Worm (Caenorhabditis elegans): ENCODE data around the gene atg-9.

atg-9 gene

DNA sequence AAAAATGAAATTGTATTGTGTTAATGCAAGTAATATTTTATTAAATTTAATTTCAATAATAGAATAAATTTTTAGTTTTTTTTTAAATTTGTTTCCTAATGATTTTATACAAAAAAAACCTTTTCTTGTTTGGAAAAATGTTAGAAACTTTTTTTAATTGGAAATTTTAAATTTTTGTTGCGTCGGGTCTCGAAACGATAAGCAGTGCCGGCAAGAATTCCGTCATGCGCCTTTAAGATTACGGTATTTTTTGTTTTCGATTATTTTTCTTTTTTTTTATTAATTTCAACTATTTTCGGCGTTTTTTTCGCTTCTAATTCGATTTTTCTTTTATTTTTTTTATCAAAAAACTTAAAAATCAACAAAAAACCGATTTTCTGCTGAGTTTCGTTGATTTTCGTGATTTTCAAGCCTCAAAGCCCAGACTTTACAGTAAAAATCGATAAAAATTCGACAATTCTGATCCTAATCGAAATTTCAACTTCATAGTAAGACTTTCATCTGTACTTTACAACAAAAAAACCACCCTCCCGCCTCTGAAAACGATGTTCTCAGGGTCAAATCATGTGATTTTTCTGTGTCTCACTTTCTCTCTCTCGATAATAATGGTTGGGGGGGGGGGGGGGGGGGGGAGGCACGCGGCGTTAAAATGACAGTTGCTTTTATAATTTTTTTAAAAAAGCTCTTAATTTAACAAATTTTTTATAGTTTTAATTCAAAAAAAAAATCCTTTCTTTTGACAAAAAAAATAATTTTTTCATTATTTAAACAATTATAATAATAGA lies 1.4 kb upstream of the atg-9 start:
- TF ChIP-seq flt-1 (GFP tag; IDR thresholded peaks at IDR 0.05) (no peak), tbx-37 (GFP tag; conservative IDR thresholded peaks at IDR 0.05) (no peak), pes-1 (GFP tag; IDR thresholded peaks at IDR 0.05) (no peak), ama-1 (optimal IDR thresholded peaks at IDR 0.05) (no peak), ets-7 (tag; optimal IDR thresholded peaks at IDR 0.05) (no peak), sea-1 (GFP tag; conservative IDR thresholded peaks at IDR 0.05) (no peak), ceh-36 (tag; optimal IDR thresholded peaks at IDR 0.05) (no peak), aly-1 (tag; optimal IDR thresholded peaks at IDR 0.05) (no peak), tra-4 (tag; optimal IDR thresholded peaks at IDR 0.05) (no peak), tbx-11 (GFP tag; IDR thresholded peaks at IDR 0.05) (no peak), hnd-1 (tag; optimal IDR thresholded peaks at IDR 0.05) (no peak), ceh-13 (GFP tag; optimal IDR thresholded peaks at IDR 0.05) (no peak), B0310.2 (tag; optimal IDR thresholded peaks at IDR 0.05) (no peak), scrt-1 (GFP tag; IDR thresholded peaks at IDR 0.05) (no peak), hmg-4 (GFP tag; optimal IDR thresholded peaks at IDR 0.05) (no peak), F13C5.2 (tag; optimal IDR thresholded peaks at IDR 0.05) (no peak), hmbx-1 (tag; optimal IDR thresholded peaks at IDR 0.05) (no peak)

DNA sequence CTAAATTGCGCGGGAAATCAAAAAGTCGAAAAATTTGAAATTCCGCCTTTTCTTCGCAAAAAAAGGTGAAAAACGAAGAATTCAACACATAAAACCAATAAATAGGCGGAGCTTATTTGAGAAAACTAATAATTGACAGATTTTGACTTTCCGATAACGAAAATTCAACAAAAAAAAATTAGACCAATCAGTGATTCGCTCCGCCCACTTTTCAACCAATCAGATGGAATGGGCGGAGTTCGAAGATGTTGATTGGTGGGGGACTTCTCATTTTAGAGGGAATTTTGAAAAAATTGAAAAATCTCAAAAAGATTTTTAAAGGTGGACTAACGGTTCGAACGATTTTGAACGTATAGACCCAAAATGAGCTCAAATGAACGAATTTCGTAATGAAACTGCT lies 1.6 kb downstream of the atg-9 start:
- TF ChIP-seq pes-1 (GFP tag; IDR thresholded peaks at IDR 0.05): no peak
- no peak for TF ChIP-seq flt-1 (GFP tag; IDR thresholded peaks at IDR 0.05)
- TF ChIP-seq scrt-1 (GFP tag; IDR thresholded peaks at IDR 0.05): no peak
- no peak for TF ChIP-seq F13C5.2 (tag; optimal IDR thresholded peaks at IDR 0.05)
- TF ChIP-seq tra-4 (tag; optimal IDR thresholded peaks at IDR 0.05): no peak
- TF ChIP-seq tbx-37 (GFP tag; conservative IDR thresholded peaks at IDR 0.05): no peak
- TF ChIP-seq sea-1 (GFP tag; conservative IDR thresholded peaks at IDR 0.05): no peak
- TF ChIP-seq hmbx-1 (tag; optimal IDR thresholded peaks at IDR 0.05): no peak

DNA sequence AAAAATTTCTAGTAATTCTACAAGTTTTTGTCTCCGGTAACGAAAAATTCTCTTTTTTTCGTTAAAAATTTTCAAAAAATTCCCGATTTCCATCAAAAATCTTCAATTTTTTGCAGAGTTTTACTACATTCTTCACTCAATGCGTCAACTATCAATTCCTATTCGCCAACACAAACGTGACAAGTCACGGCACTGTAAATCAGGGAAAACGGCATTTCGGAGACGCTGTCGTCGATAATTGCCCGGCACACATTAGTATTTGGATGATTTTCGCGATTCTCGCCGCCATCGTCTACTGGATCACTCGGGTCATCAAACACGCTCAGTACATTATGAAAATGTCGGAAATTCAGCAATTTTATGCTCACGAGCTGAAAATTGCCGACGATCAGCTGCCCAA lies 2.6 kb downstream of the atg-9 start:
- TF ChIP-seq flt-1 (GFP tag; IDR thresholded peaks at IDR 0.05): no peak
- no peak for TF ChIP-seq ceh-13 (GFP tag; optimal IDR thresholded peaks at IDR 0.05)
- no peak for TF ChIP-seq ceh-36 (tag; optimal IDR thresholded peaks at IDR 0.05)
- no peak for TF ChIP-seq B0310.2 (tag; optimal IDR thresholded peaks at IDR 0.05)
- no peak for TF ChIP-seq scrt-1 (GFP tag; IDR thresholded peaks at IDR 0.05)
- TF ChIP-seq tra-4 (tag; optimal IDR thresholded peaks at IDR 0.05): no peak
- TF ChIP-seq aly-1 (tag; optimal IDR thresholded peaks at IDR 0.05): no peak
- TF ChIP-seq tbx-11 (GFP tag; IDR thresholded peaks at IDR 0.05): no peak
- no peak for TF ChIP-seq tbx-37 (GFP tag; conservative IDR thresholded peaks at IDR 0.05)
- no peak for TF ChIP-seq F13C5.2 (tag; optimal IDR thresholded peaks at IDR 0.05)
- no peak for TF ChIP-seq sea-1 (GFP tag; conservative IDR thresholded peaks at IDR 0.05)
- no peak for TF ChIP-seq ets-7 (tag; optimal IDR thresholded peaks at IDR 0.05)
- no peak for TF ChIP-seq ama-1 (optimal IDR thresholded peaks at IDR 0.05)
- no peak for TF ChIP-seq hnd-1 (tag; optimal IDR thresholded peaks at IDR 0.05)
- no peak for TF ChIP-seq hmg-4 (GFP tag; optimal IDR thresholded peaks at IDR 0.05)

- TF ChIP-seq aly-1 (tag; optimal IDR thresholded peaks at IDR 0.05) (no peak), tbx-37 (GFP tag; conservative IDR thresholded peaks at IDR 0.05) (no peak), tra-4 (tag; optimal IDR thresholded peaks at IDR 0.05) (no peak), sea-1 (GFP tag; conservative IDR thresholded peaks at IDR 0.05) (no peak), ceh-13 (GFP tag; optimal IDR thresholded peaks at IDR 0.05) (no peak), hmg-4 (GFP tag; optimal IDR thresholded peaks at IDR 0.05) (no peak), ama-1 (optimal IDR thresholded peaks at IDR 0.05) (no peak), tbx-11 (GFP tag; IDR thresholded peaks at IDR 0.05) (no peak), hnd-1 (tag; optimal IDR thresholded peaks at IDR 0.05) (no peak), hmbx-1 (tag; optimal IDR thresholded peaks at IDR 0.05) (no peak)
Observed at ce11 chrV:356959-357702, 7.9 kb downstream of the atg-9 start.

ce11 chrV:358473-358872 lies 9.3 kb downstream of the atg-9 start:
- no peak for TF ChIP-seq F13C5.2 (tag; optimal IDR thresholded peaks at IDR 0.05)
- no peak for TF ChIP-seq pes-1 (GFP tag; IDR thresholded peaks at IDR 0.05)
- no peak for TF ChIP-seq tbx-37 (GFP tag; conservative IDR thresholded peaks at IDR 0.05)
- no peak for TF ChIP-seq ets-7 (tag; optimal IDR thresholded peaks at IDR 0.05)
- no peak for TF ChIP-seq scrt-1 (GFP tag; IDR thresholded peaks at IDR 0.05)
- TF ChIP-seq hmbx-1 (tag; optimal IDR thresholded peaks at IDR 0.05): no peak
- TF ChIP-seq B0310.2 (tag; optimal IDR thresholded peaks at IDR 0.05): no peak
- no peak for TF ChIP-seq flt-1 (GFP tag; IDR thresholded peaks at IDR 0.05)
- TF ChIP-seq ama-1 (optimal IDR thresholded peaks at IDR 0.05): no peak
- TF ChIP-seq tbx-11 (GFP tag; IDR thresholded peaks at IDR 0.05): no peak
- TF ChIP-seq hmg-4 (GFP tag; optimal IDR thresholded peaks at IDR 0.05): no peak

DNA sequence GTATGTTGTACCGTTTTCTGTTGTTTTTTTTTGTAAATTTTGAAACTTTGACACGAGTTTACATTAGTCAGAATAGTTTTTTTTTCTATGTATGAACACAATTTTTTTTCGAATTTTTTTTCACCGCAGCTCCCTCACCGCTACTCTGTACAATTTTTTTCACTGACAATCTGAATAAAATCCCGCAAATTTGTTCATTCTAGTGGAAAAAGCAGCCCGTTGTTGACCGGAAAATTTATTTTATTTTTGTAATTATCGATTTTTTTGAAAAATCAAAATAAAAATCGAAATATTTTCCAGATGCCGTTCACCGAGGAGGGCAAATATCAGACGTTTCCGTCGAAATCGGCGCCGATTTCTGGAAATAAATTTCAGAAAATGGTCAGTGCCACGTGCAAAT lies 10.3 kb downstream of the atg-9 start, which contains the start of gene T22H9.1:
T22H9.1 (plus strand) TSS at position 301 of the 400 bp plus-strand sequence.
- no peak for TF ChIP-seq B0310.2 (tag; optimal IDR thresholded peaks at IDR 0.05)
- TF ChIP-seq hmg-4 (GFP tag; optimal IDR thresholded peaks at IDR 0.05): no peak
- no peak for TF ChIP-seq flt-1 (GFP tag; IDR thresholded peaks at IDR 0.05)
- TF ChIP-seq pes-1 (GFP tag; IDR thresholded peaks at IDR 0.05): no peak
- no peak for TF ChIP-seq F13C5.2 (tag; optimal IDR thresholded peaks at IDR 0.05)
- no peak for TF ChIP-seq ets-7 (tag; optimal IDR thresholded peaks at IDR 0.05)
- TF ChIP-seq hmbx-1 (tag; optimal IDR thresholded peaks at IDR 0.05): no peak

DNA sequence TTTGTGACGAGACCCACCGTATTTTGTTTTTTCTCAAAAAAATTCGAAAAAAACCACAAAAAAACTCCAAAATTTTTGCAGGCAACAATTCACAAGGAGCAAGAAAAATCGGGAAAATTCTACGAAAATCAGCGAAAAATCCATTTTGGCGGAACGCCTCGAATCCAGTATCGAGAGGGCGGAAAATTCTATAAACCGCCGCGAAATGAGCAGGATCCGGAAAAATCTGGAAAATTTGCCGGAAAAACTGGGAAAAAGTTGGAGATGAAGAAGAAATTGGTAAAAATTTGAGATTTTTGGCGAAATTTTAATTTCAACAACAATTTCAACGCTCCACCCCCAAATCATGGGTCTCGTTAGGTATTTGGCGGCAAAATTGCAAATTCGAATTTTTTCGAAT lies 10.9 kb downstream of the atg-9 start:
- TF ChIP-seq hmg-4 (GFP tag; optimal IDR thresholded peaks at IDR 0.05) (no peak), tbx-11 (GFP tag; IDR thresholded peaks at IDR 0.05) (no peak), tbx-37 (GFP tag; conservative IDR thresholded peaks at IDR 0.05) (no peak), tra-4 (tag; optimal IDR thresholded peaks at IDR 0.05) (no peak), B0310.2 (tag; optimal IDR thresholded peaks at IDR 0.05) (no peak), flt-1 (GFP tag; IDR thresholded peaks at IDR 0.05) (no peak), pes-1 (GFP tag; IDR thresholded peaks at IDR 0.05) (no peak), ceh-36 (tag; optimal IDR thresholded peaks at IDR 0.05) (no peak), ama-1 (optimal IDR thresholded peaks at IDR 0.05) (no peak), ceh-13 (GFP tag; optimal IDR thresholded peaks at IDR 0.05) (no peak), hnd-1 (tag; optimal IDR thresholded peaks at IDR 0.05) (no peak), ets-7 (tag; optimal IDR thresholded peaks at IDR 0.05) (no peak), scrt-1 (GFP tag; IDR thresholded peaks at IDR 0.05) (no peak), hmbx-1 (tag; optimal IDR thresholded peaks at IDR 0.05) (no peak), aly-1 (tag; optimal IDR thresholded peaks at IDR 0.05) (no peak), F13C5.2 (tag; optimal IDR thresholded peaks at IDR 0.05) (no peak), sea-1 (GFP tag; conservative IDR thresholded peaks at IDR 0.05) (no peak)

Data from whole organism, early embryonic.